Fruit fly (Drosophila melanogaster) whole organism, embryonic: ENCODE results near the gene pps.

Experiments used
- Ada2b ChIP-seq: fragments of 200-800 bp; sonication (Bioruptor generic); IDR thresholded peaks from 2 replicates; pipeline ENCODE4 v1.3.6; 2022; ENCODE audit warnings: missing biosample characterization, missing genetic modification characterization
- CG1024 ChIP-seq: fragments of 200-800 bp; sonication (Bioruptor generic); IDR thresholded peaks from 2 replicates; pipeline ENCODE4 v1.3.6; 2022; ENCODE audit warnings: missing biosample characterization, missing genetic modification characterization
- CG10321 ChIP-seq: fragments of 200-800 bp; sonication (Bioruptor generic); IDR thresholded peaks from 2 replicates; pipeline ENCODE4 v1.3.6; 2022; ENCODE audit warnings: missing biosample characterization, missing genetic modification characterization
- CG12659 ChIP-seq: fragments of 200-800 bp; sonication (Bioruptor generic); optimal IDR thresholded peaks from 3 replicates; lab custom pipeline; 2017; ENCODE audit warnings: mild to moderate bottlenecking, missing biosample characterization, missing genetic modification reagents, missing genetic modification characterization
- CG12769 ChIP-seq: fragments of 200-800 bp; sonication (Bioruptor generic); optimal IDR thresholded peaks from 2 replicates; lab custom pipeline; 2019; ENCODE audit warnings: missing biosample characterization, mild to moderate bottlenecking, missing genetic modification characterization, moderate library complexity
- CG13624 ChIP-seq: fragments of 200-800 bp; sonication (Bioruptor generic); optimal IDR thresholded peaks from 2 replicates; lab custom pipeline; 2016; ENCODE audit warnings: missing biosample characterization, missing genetic modification characterization
- CG13894 ChIP-seq: fragments of 200-800 bp; sonication (Bioruptor generic); optimal IDR thresholded peaks from 3 replicates; lab custom pipeline; 2018; ENCODE audit warnings: missing biosample characterization, mild to moderate bottlenecking, missing genetic modification characterization, moderate library complexity
- CG14014 ChIP-seq: fragments of 200-800 bp; sonication (Bioruptor generic); IDR thresholded peaks from 2 replicates; pipeline ENCODE4 v1.3.6; 2022; ENCODE audit warnings: missing biosample characterization, missing genetic modification characterization
- CG1529 ChIP-seq: fragments of 200-800 bp; sonication (Bioruptor generic); optimal IDR thresholded peaks from 3 replicates; lab custom pipeline; 2018; ENCODE audit warnings: missing biosample characterization, missing genetic modification characterization
- CG1602 ChIP-seq: fragments of 200-800 bp; sonication (Bioruptor generic); optimal IDR thresholded peaks from 3 replicates; lab custom pipeline; 2016; ENCODE audit warnings: missing biosample characterization, missing genetic modification characterization
- CG16863 ChIP-seq: fragments of 200-800 bp; sonication (Bioruptor generic); optimal IDR thresholded peaks from 3 replicates; lab custom pipeline; 2016; ENCODE audit warnings: missing biosample characterization, missing genetic modification characterization
- CG17359 ChIP-seq: fragments of 200-800 bp; sonication (Bioruptor generic); optimal IDR thresholded peaks from 3 replicates; lab custom pipeline; 2018; ENCODE audit warnings: missing biosample characterization, mild to moderate bottlenecking, missing genetic modification characterization, moderate library complexity
- CG17385 ChIP-seq: fragments of 200-800 bp; sonication (Bioruptor generic); optimal IDR thresholded peaks from 3 replicates; lab custom pipeline; 2018; ENCODE audit warnings: missing biosample characterization, mild to moderate bottlenecking, missing genetic modification characterization
- CG17568 ChIP-seq: fragments of 200-800 bp; sonication (Bioruptor generic); optimal IDR thresholded peaks from 2 replicates; lab custom pipeline; 2018; ENCODE audit warnings: missing biosample characterization, mild to moderate bottlenecking, missing genetic modification characterization, moderate library complexity
- CG2199 ChIP-seq: fragments of 200-800 bp; sonication (Bioruptor generic); IDR thresholded peaks from 3 replicates; pipeline ENCODE4 v1.3.6; 2022; ENCODE audit warnings: missing biosample characterization, missing genetic modification characterization
- CG2678 ChIP-seq: fragments of 200-800 bp; sonication (Bioruptor generic); optimal IDR thresholded peaks from 3 replicates; lab custom pipeline; 2019; ENCODE audit warnings: missing biosample characterization, mild to moderate bottlenecking, missing genetic modification characterization, moderate library complexity
- CG6254 ChIP-seq: fragments of 200-800 bp; sonication (Bioruptor generic); optimal IDR thresholded peaks from 3 replicates; lab custom pipeline; 2017; ENCODE audit warnings: mild to moderate bottlenecking, missing biosample characterization, missing genetic modification reagents, missing genetic modification characterization
- CG6654 ChIP-seq: fragments of 200-800 bp; sonication (Bioruptor generic); optimal IDR thresholded peaks from 2 replicates; lab custom pipeline; 2017; ENCODE audit warnings: missing biosample characterization, mild to moderate bottlenecking, missing genetic modification characterization
- CG7839 ChIP-seq: fragments of 200-800 bp; sonication (Bioruptor generic); optimal IDR thresholded peaks from 3 replicates; lab custom pipeline; 2018; ENCODE audit warnings: missing biosample characterization, mild to moderate bottlenecking, missing genetic modification characterization, moderate library complexity
- CTCF ChIP-seq: fragments of 200-800 bp; sonication (Bioruptor generic); optimal IDR thresholded peaks from 2 replicates; lab custom pipeline; 2017; ENCODE audit warnings: missing biosample characterization, mild to moderate bottlenecking, missing genetic modification characterization, moderate library complexity
- Chrac-16 ChIP-seq: fragments of 200-800 bp; sonication (Bioruptor generic); optimal IDR thresholded peaks from 3 replicates; lab custom pipeline; 2016; ENCODE audit warnings: missing biosample characterization, missing genetic modification characterization
- Dfd ChIP-seq, 2 experiments: fragments of >200 bp; optimal IDR thresholded peaks; 2 replicates each; lab custom pipeline; 2017; ENCODE audit warnings: missing biosample characterization in 2 of 2, missing genetic modification characterization in 2 of 2
- Drgx ChIP-seq: fragments of 200-800 bp; sonication (Bioruptor generic); IDR thresholded peaks from 2 replicates; pipeline ENCODE4 v1.3.6; 2022; ENCODE audit warnings: missing biosample characterization, missing genetic modification characterization
- Fer3 ChIP-seq: fragments of 200-800 bp; sonication (Bioruptor generic); optimal IDR thresholded peaks from 2 replicates; lab custom pipeline; 2018; ENCODE audit warnings: missing biosample characterization, mild to moderate bottlenecking, missing genetic modification characterization, moderate library complexity
- HLH4C ChIP-seq: fragments of 200-800 bp; sonication (Bioruptor generic); IDR thresholded peaks from 3 replicates; pipeline ENCODE4 v1.3.6; 2022; ENCODE audit warnings: missing biosample characterization, missing genetic modification characterization; ENCODE audit not compliant: partially characterized antibody
- HLHmδ ChIP-seq: fragments of 200-800 bp; sonication (Bioruptor generic); optimal IDR thresholded peaks from 2 replicates; lab custom pipeline; 2018; ENCODE audit warnings: missing biosample characterization, mild to moderate bottlenecking, missing genetic modification characterization, moderate library complexity
- HmgZ ChIP-seq: fragments of 200-800 bp; sonication (Bioruptor generic); optimal IDR thresholded peaks from 2 replicates; lab custom pipeline; 2018; ENCODE audit warnings: missing biosample characterization, mild to moderate bottlenecking, missing genetic modification characterization
- Opbp ChIP-seq: fragments of 200-800 bp; sonication (Bioruptor generic); IDR thresholded peaks from 3 replicates; pipeline ENCODE4 v1.3.6; 2022; ENCODE audit warnings: missing biosample characterization, missing genetic modification characterization; ENCODE audit not compliant: partially characterized antibody
- Side ChIP-seq: fragments of 200-800 bp; sonication (Bioruptor generic); optimal IDR thresholded peaks from 2 replicates; lab custom pipeline; 2016; ENCODE audit warnings: missing biosample characterization, missing genetic modification characterization
- Tbp ChIP-seq: fragments of >200 bp; optimal IDR thresholded peaks from 2 replicates; lab custom pipeline; 2018; ENCODE audit warnings: missing biosample characterization, missing genetic modification characterization
- Usf ChIP-seq: fragments of 200-800 bp; sonication (Bioruptor generic); optimal IDR thresholded peaks from 2 replicates; lab custom pipeline; 2017; ENCODE audit warnings: missing genotype, missing biosample characterization, missing genetic modification characterization
- ac ChIP-seq: fragments of 200-800 bp; sonication (Bioruptor generic); optimal IDR thresholded peaks from 3 replicates; lab custom pipeline; 2017; ENCODE audit warnings: missing biosample characterization, mild to moderate bottlenecking, missing genetic modification characterization
- bab2 ChIP-seq: fragments of 200-800 bp; sonication (Bioruptor generic); optimal IDR thresholded peaks from 2 replicates; lab custom pipeline; 2016; ENCODE audit warnings: missing biosample characterization, missing genetic modification characterization
- h ChIP-seq: fragments of >200 bp; optimal IDR thresholded peaks from 2 replicates; lab custom pipeline; 2017
- her ChIP-seq: fragments of 200-800 bp; sonication (Bioruptor generic); optimal IDR thresholded peaks from 2 replicates; lab custom pipeline; 2016; ENCODE audit warnings: missing biosample characterization, missing genetic modification characterization
- ind ChIP-seq: fragments of 200-800 bp; sonication (Bioruptor generic); optimal IDR thresholded peaks from 3 replicates; lab custom pipeline; 2016; ENCODE audit warnings: missing biosample characterization, missing genetic modification characterization
- kni ChIP-seq: fragments of 200-800 bp; sonication (Bioruptor generic); optimal IDR thresholded peaks from 3 replicates; lab custom pipeline; 2017; ENCODE audit warnings: mild to moderate bottlenecking, missing biosample characterization, missing genetic modification reagents, missing genetic modification characterization
- lab ChIP-seq: fragments of 200-800 bp; sonication (Bioruptor generic); optimal IDR thresholded peaks from 3 replicates; lab custom pipeline; 2017; ENCODE audit warnings: missing biosample characterization, missing genetic modification characterization, mild to moderate bottlenecking, moderate library complexity, missing genetic modification reagents
- lov ChIP-seq, 2 experiments: fragments of 200-800 bp in 1 of 2; fragments of >200 bp in 1 of 2; sonication (Bioruptor generic) in 1 of 2; IDR thresholded peaks in 1 of 2; optimal IDR thresholded peaks in 1 of 2; 2 replicates in 1 of 2; 3 replicates in 1 of 2; pipeline versions ENCODE4 v1.3.6 to Lab custom; 2017 to 2022; ENCODE audit warnings: missing biosample characterization in 1 of 2, missing genetic modification characterization in 1 of 2
- psq ChIP-seq: fragments of 200-800 bp; sonication (Bioruptor generic); optimal IDR thresholded peaks from 2 replicates; lab custom pipeline; 2017; ENCODE audit warnings: missing biosample characterization, missing genetic modification characterization
- schlank ChIP-seq: fragments of 200-800 bp; sonication (Bioruptor generic); optimal IDR thresholded peaks from 2 replicates; lab custom pipeline; 2018; ENCODE audit warnings: missing biosample characterization, mild to moderate bottlenecking, missing genetic modification characterization
- sd ChIP-seq: fragments of 200-800 bp; sonication (Bioruptor generic); optimal IDR thresholded peaks from 3 replicates; lab custom pipeline; 2018; ENCODE audit warnings: missing biosample characterization, mild to moderate bottlenecking, missing genetic modification characterization, moderate library complexity
- sisA ChIP-seq: fragments of 200-800 bp; sonication (Bioruptor generic); IDR thresholded peaks from 2 replicates; pipeline ENCODE4 v1.3.6; 2022; ENCODE audit warnings: missing biosample characterization, missing genetic modification characterization
- sqz ChIP-seq: fragments of 200-800 bp; sonication (Bioruptor generic); optimal IDR thresholded peaks from 3 replicates; lab custom pipeline; 2018; ENCODE audit warnings: missing biosample characterization, mild to moderate bottlenecking, missing genetic modification characterization
- tio ChIP-seq: fragments of 200-800 bp; sonication (Bioruptor generic); optimal IDR thresholded peaks from 2 replicates; lab custom pipeline; 2017; ENCODE audit warnings: missing biosample characterization, missing genetic modification characterization, inconsistent platforms
- toy ChIP-seq: fragments of 200-800 bp; sonication (Bioruptor generic); IDR thresholded peaks from 2 replicates; pipeline ENCODE4 v1.3.6; 2022; ENCODE audit warnings: missing biosample characterization, missing genetic modification characterization
- unc-4 ChIP-seq: fragments of 200-800 bp; sonication (Bioruptor generic); IDR thresholded peaks from 2 replicates; pipeline ENCODE4 v1.3.6; 2022; ENCODE audit warnings: missing biosample characterization, missing genetic modification characterization; ENCODE audit not compliant: partially characterized antibody
- unpg ChIP-seq: fragments of 200-800 bp; sonication (Bioruptor generic); optimal IDR thresholded peaks from 3 replicates; lab custom pipeline; 2018; ENCODE audit warnings: missing biosample characterization, mild to moderate bottlenecking, missing genetic modification characterization, moderate library complexity
- zen2 ChIP-seq: fragments of 200-800 bp; sonication (Bioruptor generic); IDR thresholded peaks from 3 replicates; pipeline ENCODE4 v1.3.6; 2022; ENCODE audit warnings: missing biosample characterization, missing genetic modification characterization; ENCODE audit not compliant: partially characterized antibody

The pps gene

DNA sequence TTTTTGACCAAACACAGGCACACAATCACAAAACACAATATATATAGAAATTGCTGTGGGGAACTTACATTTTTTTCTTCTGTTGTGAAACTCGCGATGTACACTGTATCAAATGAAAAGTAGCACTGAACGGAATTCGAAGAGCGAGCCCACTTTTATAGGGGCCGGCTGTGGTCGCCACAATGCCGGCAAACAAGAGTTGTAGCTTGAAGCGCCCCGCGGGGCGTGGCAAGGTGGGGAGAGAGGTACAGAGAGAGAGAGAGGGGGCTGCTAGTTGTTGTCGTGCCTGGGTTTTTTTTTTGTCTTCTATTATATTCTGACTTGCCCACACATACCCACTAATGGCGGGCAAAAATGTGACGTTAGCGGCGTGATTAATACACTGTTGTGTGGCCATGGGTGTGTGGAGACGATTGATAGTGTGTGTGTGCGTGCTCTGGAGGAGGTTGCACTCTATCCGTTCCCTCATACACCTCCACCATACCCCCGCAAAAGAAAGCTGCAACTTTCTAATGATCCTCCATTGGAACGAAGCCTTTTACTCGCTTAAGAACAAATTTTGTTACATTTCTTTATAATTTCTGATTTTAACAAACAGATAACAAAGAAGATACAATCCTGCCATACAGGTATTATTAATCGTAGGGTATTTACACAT is 44.4 kb upstream of the pps start, which contains the start of gene GstD1 (continued):
- TF ChIP-seq ind (peak; percentile 63), CG16863 (GFP tag; lab: Kevin White, UChicago) (no peak), CG10321 (0 out of 2 replicates have a peak, but pooled peaks have one; percentile 20), CG6254 (GFP tag; lab: Kevin White, UChicago) (no peak), sqz (GFP tag; lab: Kevin White, UChicago) (peak; percentile 74), sd (tag; lab: Kevin White, UChicago) (peak; percentile 96), Opbp (GFP tag; lab: Robert Waterston, UW) (peak; percentile 35; the same call in 2 of the 3 replicates), schlank (tag; lab: Kevin White, UChicago) (peak; percentile 15), unpg (GFP tag; lab: Kevin White, UChicago) (no peak), tio (peak; percentile 0), CG6654 (GFP tag; lab: Kevin White, UChicago) (peak; percentile 34), unc-4 (GFP tag; lab: Robert Waterston, UW) (0 out of 2 replicates have a peak, but pooled peaks have one; percentile 18), lab (GFP tag; lab: Kevin White, UChicago) (peak; percentile 43), CG14014 (GFP tag; lab: Robert Waterston, UW) (peak; percentile 36; the same call in 1 of the 2 replicates), bab2 (peak; percentile 51), CG1529 (GFP tag; lab: Kevin White, UChicago) (no peak), HLH4C (GFP tag; lab: Robert Waterston, UW) (peak; percentile 42; the same call in 1 of the 3 replicates), CG12659 (GFP tag; lab: Kevin White, UChicago) (peak; percentile 23), kni (GFP tag; lab: Kevin White, UChicago) (peak; percentile 39), Side (GFP tag; lab: Kevin White, UChicago) (peak; percentile 2), CG7839 (tag; lab: Kevin White, UChicago) (peak; percentile 55), CG1024 (no peak), CG2678 (peak; percentile 49), Dfd (GFP tag; optimal IDR thresholded peaks at IDR 0.05; lab: Kevin White, UChicago) (no peak), Usf (GFP tag; lab: Kevin White, UChicago) (peak; percentile 14), h (lab: Kevin White, UChicago) (no peak), toy (no peak), zen2 (GFP tag; lab: Robert Waterston, UW) (peak; percentile 38; the same call in 1 of the 3 replicates), CTCF (GFP tag; lab: Kevin White, UChicago) (no peak), Drgx (GFP tag; lab: Robert Waterston, UW) (peak; percentile 78), Tbp (GFP tag; lab: Kevin White, UChicago) (no peak), CG2199 (GFP tag; lab: Robert Waterston, UW) (peak; percentile 90; the same call in 2 of the 3 replicates), CG13624 (peak; percentile 21), CG17359 (peak; percentile 8), psq (GFP tag; lab: Kevin White, UChicago) (no peak), Fer3 (tag; lab: Kevin White, UChicago) (peak; percentile 12), HmgZ (tag; lab: Kevin White, UChicago) (peak; percentile 56), ac (GFP tag; lab: Kevin White, UChicago) (no peak), Ada2b (GFP tag; lab: Robert Waterston, UW) (peak; percentile 65), CG12769 (tag; lab: Kevin White, UChicago) (peak; percentile 55), CG1602 (GFP tag; lab: Kevin White, UChicago) (no peak), her (peak; percentile 39), CG17385 (GFP tag; lab: Kevin White, UChicago) (no peak), Chrac-16 (peak; percentile 51), HLHmδ (GFP tag; lab: Kevin White, UChicago) (no peak), sisA (GFP tag; lab: Robert Waterston, UW) (no peak), lov (optimal IDR thresholded peaks at IDR 0.05; lab: Kevin White, UChicago) (no peak), lov (GFP tag; IDR thresholded peaks at IDR 0.05; lab: Robert Waterston, UW) (0 out of 3 replicates have a peak, but pooled peaks have one; percentile 46), CG17568 (no peak), CG13894 (peak; percentile 70)
